Fruit fly (Drosophila melanogaster) ovary, adult (tissue): ENCODE data around the gene XRCC1.

Experiments
- CG17801 ChIP-seq: fragments of 200-800 bp; optimal IDR thresholded peaks from 2 replicates; lab custom pipeline; 2019; ENCODE audit warnings: missing biosample characterization, mild to moderate bottlenecking, missing genetic modification characterization, moderate library complexity; ENCODE audit not compliant: partially characterized antibody

The XRCC1 gene

dm6 chrX:5329266-5329898, at the start of gene XRCC1, which contains the start of gene CG3309:
Gene XRCC1, plus strand, starts transcription at chrX:5329876.
Gene CG3309, minus strand, starts transcription at chrX:5329347.
- peak; percentile 39 for TF ChIP-seq CG17801

dm6 chrX:5285835-5286234, 43.8 kb upstream of the XRCC1 start:
- TF ChIP-seq CG17801, result no peak

- no peak for TF ChIP-seq CG17801
These were observed 43.2 kb upstream of the XRCC1 start for dm6 chrX:5286513-5286912.

dm6 chrX:5289692-5290091, 40.0 kb upstream of the XRCC1 start:
- TF ChIP-seq CG17801, result no peak

dm6 chrX:5293141-5293540, 36.5 kb upstream of the XRCC1 start:
- TF ChIP-seq CG17801, result no peak

dm6 chrX:5295766-5296165, 33.9 kb upstream of the XRCC1 start, which contains the start of gene CG42749:
Gene CG42749, plus strand, starts transcription at chrX:5296066.
- TF ChIP-seq CG17801, result no peak

dm6 chrX:5299957-5300356, 29.7 kb upstream of the XRCC1 start:
- no peak for TF ChIP-seq CG17801

- no peak for TF ChIP-seq CG17801
These were observed 28.9 kb upstream of the XRCC1 start for dm6 chrX:5300623-5301283.

- TF ChIP-seq CG17801, result no peak
These were observed 24.1 kb upstream of the XRCC1 start, which contains the start of gene CG3323 for dm6 chrX:5305591-5305990. Gene CG3323, minus strand, starts transcription at chrX:5305691.

- TF ChIP-seq CG17801, result no peak
These were observed 22.4 kb upstream of the XRCC1 start, which contains the start of gene CG17764 for dm6 chrX:5307317-5307716. Gene CG17764, minus strand, starts transcription at chrX:5307417.

- TF ChIP-seq CG17801, result peak; percentile 28
These were observed 20.7 kb upstream of the XRCC1 start, which contains the start of the genes Cdk7 and snf for dm6 chrX:5308963-5309362. Gene Cdk7, minus strand, starts transcription at chrX:5308983. Gene snf, plus strand, starts transcription at chrX:5309242.

dm6 chrX:5311838-5312339, 17.8 kb upstream of the XRCC1 start, which contains the start of the genes TrxT and dhd:
Gene TrxT, minus strand, starts transcription at chrX:5311888.
Gene dhd, plus strand, starts transcription at chrX:5312171.
- TF ChIP-seq CG17801, result peak; percentile 9

- no peak for TF ChIP-seq CG17801
These were observed 16.7 kb upstream of the XRCC1 start, which contains the start of gene CG4198 for dm6 chrX:5312958-5313357. Gene CG4198, plus strand, starts transcription at chrX:5313258.

- TF ChIP-seq CG17801, result no peak
These were observed 12.5 kb upstream of the XRCC1 start, which contains the start of the genes CG15930 and Sas10 for dm6 chrX:5317170-5317569. Gene CG15930, minus strand, starts transcription at chrX:5317295. Gene Sas10, plus strand, starts transcription at chrX:5317409.

- TF ChIP-seq CG17801, result peak; percentile 49
These were observed 7.2 kb upstream of the XRCC1 start, which contains the start of gene Rnp4F for dm6 chrX:5322459-5322883. Gene Rnp4F, minus strand, starts transcription at chrX:5322696.

- no peak for TF ChIP-seq CG17801
These were observed 6.0 kb upstream of the XRCC1 start, which contains the start of gene Mcm3 for dm6 chrX:5323636-5324035. Gene Mcm3, plus strand, starts transcription at chrX:5323855.

- TF ChIP-seq CG17801, result no peak
These were observed 2.7 kb downstream of the XRCC1 start, which contains the start of gene CanB for dm6 chrX:5332259-5332862. Gene CanB, plus strand, starts transcription at chrX:5332499.
